Worm (Caenorhabditis elegans): ENCODE data around the gene str-185.

DNA sequence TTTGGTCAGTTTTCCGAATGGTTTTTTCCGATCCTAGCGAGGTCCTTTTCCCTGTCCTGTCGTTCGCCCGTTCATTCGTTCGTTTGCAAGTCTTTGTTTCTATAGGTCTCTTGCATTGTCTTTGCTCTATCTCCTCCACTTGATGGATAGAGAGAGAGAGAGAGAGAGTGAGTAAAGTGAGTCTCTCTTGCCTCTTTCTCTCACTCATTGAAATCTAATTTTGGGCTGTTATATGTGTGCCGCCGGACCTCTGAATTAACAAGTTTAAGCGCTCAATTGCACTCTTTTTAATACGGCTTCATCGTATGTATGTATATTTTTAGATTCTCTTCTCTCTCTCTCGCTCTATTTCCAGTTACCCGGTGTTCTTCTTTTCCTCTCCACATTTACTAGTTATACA lies 25.9 kb downstream of the str-185 start:
- TF ChIP-seq W03F9.2 (tag; optimal IDR thresholded peaks at IDR 0.05): no peak
- TF ChIP-seq him-1 (tag; optimal IDR thresholded peaks at IDR 0.05): no peak
- no peak for TF ChIP-seq dao-5 (tag; optimal IDR thresholded peaks at IDR 0.05)
